Worm (Caenorhabditis elegans) whole organism, L4/young adult: ENCODE results near the gene F58H1.5.

Source experiments
- W03F9.2 ChIP-seq: fragments of 150-350 bp; optimal IDR thresholded peaks from 2 replicates; lab custom pipeline; 2014; ENCODE audit warnings: missing biosample characterization, missing genetic modification characterization
- dao-5 ChIP-seq: sonication (generic microtip); optimal IDR thresholded peaks from 2 replicates; lab custom pipeline; 2016; ENCODE audit warnings: missing genotype, missing genetic modification characterization, moderate library complexity, missing compliant biosample characterization
- him-1 ChIP-seq: sonication (generic microtip); optimal IDR thresholded peaks from 2 replicates; lab custom pipeline; 2016; ENCODE audit warnings: missing genotype, missing genetic modification reagents, missing genetic modification characterization, missing compliant biosample characterization

ce11 chrV:11958343-11959291 is at the start of gene F58H1.5:
- TF ChIP-seq dao-5 (tag; lab: Kevin White, UChicago) = no peak
- no peak for TF ChIP-seq him-1 (tag; lab: Kevin White, UChicago)
- TF ChIP-seq W03F9.2 = no peak
